Fruit fly (Drosophila melanogaster) whole organism, embryonic: ENCODE data around the gene Cdc6.

Source experiments
- Asciz ChIP-seq: fragments of 200-800 bp; sonication (Bioruptor generic); optimal IDR thresholded peaks from 2 replicates; lab custom pipeline; 2017; ENCODE audit warnings: missing biosample characterization, mild to moderate bottlenecking, missing genetic modification characterization, missing genetic modification reagents
- CG11093 ChIP-seq: fragments of 200-800 bp; sonication (Bioruptor generic); IDR thresholded peaks from 3 replicates; pipeline ENCODE4 v1.3.6; 2022; ENCODE audit warnings: missing biosample characterization, missing genetic modification characterization
- CG11504 ChIP-seq: fragments of 200-800 bp; sonication (Bioruptor generic); optimal IDR thresholded peaks from 3 replicates; lab custom pipeline; 2019; ENCODE audit warnings: missing biosample characterization, mild to moderate bottlenecking, missing genetic modification characterization, moderate library complexity
- CG11695 ChIP-seq: fragments of 200-800 bp; sonication (Bioruptor generic); IDR thresholded peaks from 3 replicates; pipeline ENCODE4 v1.3.6; 2022; ENCODE audit warnings: missing biosample characterization, missing genetic modification characterization
- CG12769 ChIP-seq: fragments of 200-800 bp; sonication (Bioruptor generic); optimal IDR thresholded peaks from 2 replicates; lab custom pipeline; 2019; ENCODE audit warnings: missing biosample characterization, mild to moderate bottlenecking, missing genetic modification characterization, moderate library complexity
- CG13296 ChIP-seq: fragments of 200-800 bp; sonication (Bioruptor generic); optimal IDR thresholded peaks from 3 replicates; lab custom pipeline; 2018; ENCODE audit warnings: missing biosample characterization, mild to moderate bottlenecking, missing genetic modification characterization
- CG13894 ChIP-seq: fragments of 200-800 bp; sonication (Bioruptor generic); optimal IDR thresholded peaks from 3 replicates; lab custom pipeline; 2018; ENCODE audit warnings: missing biosample characterization, mild to moderate bottlenecking, missing genetic modification characterization, moderate library complexity
- CG15269 ChIP-seq: fragments of 200-800 bp; sonication (Bioruptor generic); optimal IDR thresholded peaks from 2 replicates; lab custom pipeline; 2018; ENCODE audit warnings: missing biosample characterization, mild to moderate bottlenecking, missing genetic modification characterization, moderate library complexity
- CG17912 ChIP-seq: fragments of 200-800 bp; sonication (Bioruptor generic); optimal IDR thresholded peaks from 2 replicates; lab custom pipeline; 2018; ENCODE audit warnings: missing biosample characterization, mild to moderate bottlenecking, missing genetic modification characterization
- CG2129 ChIP-seq: fragments of 200-800 bp; sonication (Bioruptor generic); IDR thresholded peaks from 2 replicates; pipeline ENCODE4 v1.3.6; 2022; ENCODE audit warnings: missing biosample characterization, missing genetic modification characterization; ENCODE audit not compliant: partially characterized antibody
- CG2875 ChIP-seq: fragments of 200-800 bp; sonication (Bioruptor generic); optimal IDR thresholded peaks from 2 replicates; lab custom pipeline; 2017; ENCODE audit warnings: missing biosample characterization, mild to moderate bottlenecking, missing genetic modification characterization, missing genetic modification reagents
- CG30403 ChIP-seq: fragments of 200-800 bp; sonication (Bioruptor generic); optimal IDR thresholded peaks from 3 replicates; lab custom pipeline; 2016; ENCODE audit warnings: missing biosample characterization, missing genetic modification characterization
- CG31224 ChIP-seq: fragments of 200-800 bp; sonication (Bioruptor generic); IDR thresholded peaks from 2 replicates; pipeline ENCODE4 v1.3.6; 2022; ENCODE audit warnings: missing biosample characterization, missing genetic modification characterization
- CG33557 ChIP-seq: fragments of 200-800 bp; sonication (Bioruptor generic); optimal IDR thresholded peaks from 2 replicates; lab custom pipeline; 2019; ENCODE audit warnings: missing biosample characterization, mild to moderate bottlenecking, missing genetic modification characterization, moderate library complexity
- CG3838 ChIP-seq: fragments of 200-800 bp; sonication (Bioruptor generic); optimal IDR thresholded peaks from 3 replicates; lab custom pipeline; 2016; ENCODE audit warnings: missing biosample characterization, missing genetic modification characterization
- CG42726 ChIP-seq: fragments of 200-800 bp; sonication (Bioruptor generic); IDR thresholded peaks from 2 replicates; pipeline ENCODE4 v1.3.6; 2022; ENCODE audit warnings: missing biosample characterization, missing genetic modification characterization; ENCODE audit not compliant: partially characterized antibody
- CG5245 ChIP-seq: fragments of 200-800 bp; sonication (Bioruptor generic); optimal IDR thresholded peaks from 3 replicates; lab custom pipeline; 2016; ENCODE audit warnings: missing biosample characterization, missing genetic modification characterization
- CG6854 ChIP-seq: fragments of 200-800 bp; sonication (Bioruptor generic); optimal IDR thresholded peaks from 3 replicates; lab custom pipeline; 2017; ENCODE audit warnings: missing biosample characterization, mild to moderate bottlenecking, missing genetic modification characterization
- CG8359 ChIP-seq: fragments of 200-800 bp; sonication (Bioruptor generic); optimal IDR thresholded peaks from 2 replicates; lab custom pipeline; 2017; ENCODE audit warnings: missing biosample characterization, mild to moderate bottlenecking, missing genetic modification characterization, borderline replicate concordance
- CG9437 ChIP-seq: fragments of 200-800 bp; sonication (Bioruptor generic); optimal IDR thresholded peaks from 2 replicates; lab custom pipeline; 2018; ENCODE audit warnings: missing biosample characterization, mild to moderate bottlenecking, missing genetic modification characterization
- CG9797 ChIP-seq: fragments of 200-800 bp; sonication (Bioruptor generic); optimal IDR thresholded peaks from 3 replicates; lab custom pipeline; 2018; ENCODE audit warnings: missing biosample characterization, mild to moderate bottlenecking, missing genetic modification characterization
- D19A ChIP-seq: fragments of 200-800 bp; optimal IDR thresholded peaks from 3 replicates; lab custom pipeline; 2019; ENCODE audit warnings: missing biosample characterization, mild to moderate bottlenecking, missing genetic modification characterization, moderate library complexity
- Eip74EF ChIP-seq, 2 experiments: fragments of 200-800 bp in 1 of 2; fragments of >200 bp in 1 of 2; sonication (Bioruptor generic) in 1 of 2; optimal IDR thresholded peaks; 2 replicates each; lab custom pipeline; 2017 to 2019; ENCODE audit warnings: missing biosample characterization in 2 of 2, missing genetic modification characterization in 2 of 2, mild to moderate bottlenecking in 1 of 2, moderate library complexity in 1 of 2
- Fer2 ChIP-seq: fragments of 200-800 bp; sonication (Bioruptor generic); optimal IDR thresholded peaks from 2 replicates; lab custom pipeline; 2018; ENCODE audit warnings: missing biosample characterization, mild to moderate bottlenecking, missing genetic modification characterization, moderate library complexity
- Fer3 ChIP-seq: fragments of 200-800 bp; sonication (Bioruptor generic); optimal IDR thresholded peaks from 2 replicates; lab custom pipeline; 2018; ENCODE audit warnings: missing biosample characterization, mild to moderate bottlenecking, missing genetic modification characterization, moderate library complexity
- Gsc ChIP-seq: fragments of 200-800 bp; sonication (Bioruptor generic); IDR thresholded peaks from 2 replicates; pipeline ENCODE4 v1.3.6; 2022; ENCODE audit warnings: missing biosample characterization, missing genetic modification characterization
- H15 ChIP-seq: fragments of 200-800 bp; sonication (Bioruptor generic); IDR thresholded peaks from 3 replicates; pipeline ENCODE4 v1.3.6; 2022; ENCODE audit warnings: missing biosample characterization, missing genetic modification characterization
- HLH54F ChIP-seq: fragments of 200-800 bp; sonication (Bioruptor generic); optimal IDR thresholded peaks from 3 replicates; lab custom pipeline; 2016; ENCODE audit warnings: missing biosample characterization, missing genetic modification characterization
- HmgD ChIP-seq: fragments of 200-800 bp; sonication (Bioruptor generic); optimal IDR thresholded peaks from 3 replicates; lab custom pipeline; 2016; ENCODE audit warnings: missing biosample characterization, missing genetic modification characterization
- Oaz ChIP-seq: fragments of 200-800 bp; sonication (Bioruptor generic); IDR thresholded peaks from 2 replicates; pipeline ENCODE4 v1.3.6; 2022; ENCODE audit warnings: missing biosample characterization, missing genetic modification characterization
- Ptx1 ChIP-seq: fragments of 200-800 bp; sonication (Bioruptor generic); IDR thresholded peaks from 2 replicates; pipeline ENCODE4 v1.3.6; 2022; ENCODE audit warnings: missing biosample characterization, missing genetic modification characterization
- caup ChIP-seq: fragments of 200-800 bp; sonication (Bioruptor generic); optimal IDR thresholded peaks from 3 replicates; lab custom pipeline; 2017; ENCODE audit warnings: missing biosample characterization, mild to moderate bottlenecking, missing genetic modification characterization, moderate library complexity; ENCODE audit not compliant: severe bottlenecking
- chn ChIP-seq: fragments of 200-800 bp; sonication (Bioruptor generic); optimal IDR thresholded peaks from 2 replicates; lab custom pipeline; 2016; ENCODE audit warnings: missing biosample characterization, missing genetic modification characterization
- dmrt11E ChIP-seq: fragments of 200-800 bp; sonication (Bioruptor generic); optimal IDR thresholded peaks from 3 replicates; lab custom pipeline; 2018; ENCODE audit warnings: missing biosample characterization, mild to moderate bottlenecking, missing genetic modification characterization, moderate library complexity
- en ChIP-seq: fragments of 200-800 bp; sonication (Bioruptor generic); optimal IDR thresholded peaks from 2 replicates; lab custom pipeline; 2016; ENCODE audit warnings: missing biosample characterization, missing genetic modification characterization
- fu2 ChIP-seq: fragments of 200-800 bp; sonication (Bioruptor generic); optimal IDR thresholded peaks from 2 replicates; lab custom pipeline; 2016; ENCODE audit warnings: missing biosample characterization, missing genetic modification characterization
- gsb-n ChIP-seq: fragments of 200-800 bp; sonication (Bioruptor generic); optimal IDR thresholded peaks from 3 replicates; lab custom pipeline; 2018; ENCODE audit warnings: missing biosample characterization, mild to moderate bottlenecking, missing genetic modification characterization
- kay ChIP-seq: fragments of 200-800 bp; sonication (Bioruptor generic); optimal IDR thresholded peaks from 2 replicates; lab custom pipeline; 2016; ENCODE audit warnings: missing biosample characterization, missing genetic modification characterization
- lilli ChIP-seq: fragments of 200-800 bp; sonication (Bioruptor generic); optimal IDR thresholded peaks from 3 replicates; lab custom pipeline; 2016; ENCODE audit warnings: missing biosample characterization, missing genetic modification characterization
- mam ChIP-seq: fragments of 200-800 bp; sonication (Bioruptor generic); optimal IDR thresholded peaks from 3 replicates; lab custom pipeline; 2016; ENCODE audit warnings: missing biosample characterization, missing genetic modification characterization
- peb ChIP-seq: fragments of 200-800 bp; sonication (Bioruptor generic); IDR thresholded peaks from 2 replicates; pipeline ENCODE4 v1.3.6; 2022; ENCODE audit warnings: missing biosample characterization, missing genetic modification characterization
- pita ChIP-seq: fragments of 200-800 bp; sonication (Bioruptor generic); optimal IDR thresholded peaks from 2 replicates; lab custom pipeline; 2017; ENCODE audit warnings: missing biosample characterization, mild to moderate bottlenecking, missing genetic modification characterization
- pros ChIP-seq: fragments of 200-800 bp; sonication (Bioruptor generic); optimal IDR thresholded peaks from 3 replicates; lab custom pipeline; 2019; ENCODE audit warnings: missing biosample characterization, mild to moderate bottlenecking, missing genetic modification characterization, moderate library complexity
- run ChIP-seq: fragments of 200-800 bp; sonication (Bioruptor generic); optimal IDR thresholded peaks from 3 replicates; lab custom pipeline; 2018; ENCODE audit warnings: missing biosample characterization, mild to moderate bottlenecking, missing genetic modification characterization
- sd ChIP-seq: fragments of 200-800 bp; sonication (Bioruptor generic); optimal IDR thresholded peaks from 3 replicates; lab custom pipeline; 2018; ENCODE audit warnings: missing biosample characterization, mild to moderate bottlenecking, missing genetic modification characterization, moderate library complexity
- sob ChIP-seq: fragments of 200-800 bp; sonication (Bioruptor generic); IDR thresholded peaks from 2 replicates; pipeline ENCODE4 v1.3.6; 2022; ENCODE audit warnings: missing biosample characterization, missing genetic modification characterization
- stwl ChIP-seq: fragments of 200-800 bp; sonication (Bioruptor generic); optimal IDR thresholded peaks from 3 replicates; lab custom pipeline; 2018; ENCODE audit warnings: missing biosample characterization, mild to moderate bottlenecking, missing genetic modification characterization, moderate library complexity
- vnd ChIP-seq: fragments of 200-800 bp; sonication (Bioruptor generic); IDR thresholded peaks from 3 replicates; pipeline ENCODE4 v1.3.6; 2022; ENCODE audit warnings: missing biosample characterization, missing genetic modification characterization; ENCODE audit not compliant: partially characterized antibody

Gene Cdc6

dm6 chr3L:8600752-8601433, 33.0 kb downstream of the Cdc6 start, which contains the start of the genes Nelf-E and RpL14 (continued):
- TF ChIP-seq CG8359 (GFP tag; lab: Kevin White, UChicago) (peak; percentile 87), Eip74EF (GFP tag; optimal IDR thresholded peaks at IDR 0.05; lab: Kevin White, UChicago) (peak in 1 of 2 experiments; percentile 30), Asciz (GFP tag; lab: Kevin White, UChicago) (peak; percentile 95), run (tag; lab: Kevin White, UChicago) (peak; percentile 76), CG12769 (tag; lab: Kevin White, UChicago) (peak; percentile 96), HLH54F (GFP tag; lab: Kevin White, UChicago) (peak; percentile 96), CG31224 (GFP tag; lab: Robert Waterston, UW) (peak; percentile 86), en (GFP tag; lab: Kevin White, UChicago) (peak; percentile 90), CG13296 (GFP tag; lab: Kevin White, UChicago) (peak; percentile 96), peb (GFP tag; lab: Robert Waterston, UW) (peak; percentile 76; the same call in 1 of the 2 replicates), CG9437 (GFP tag; lab: Kevin White, UChicago) (peak; percentile 88), CG42726 (0 out of 2 replicates have a peak, but pooled peaks have one; percentile 57), chn (GFP tag; lab: Kevin White, UChicago) (peak; percentile 91), stwl (tag; lab: Kevin White, UChicago) (peak; percentile 98), CG15269 (tag; lab: Kevin White, UChicago) (peak; percentile 89), pita (no peak), D19A (tag; lab: Kevin White, UChicago) (peak; percentile 72), Ptx1 (peak; percentile 89), HmgD (GFP tag; lab: Kevin White, UChicago) (peak; percentile 94), CG17912 (peak; percentile 98), Gsc (GFP tag; lab: Robert Waterston, UW) (no peak), lilli (GFP tag; lab: Kevin White, UChicago) (peak; percentile 91), vnd (GFP tag; lab: Robert Waterston, UW) (peak; percentile 35; the same call in 1 of the 3 replicates), CG30403 (GFP tag; lab: Kevin White, UChicago) (peak; percentile 90), pros (GFP tag; lab: Kevin White, UChicago) (peak; percentile 38), H15 (GFP tag; lab: Robert Waterston, UW) (peak; percentile 94), Fer3 (peak; percentile 95), CG13894 (tag; lab: Kevin White, UChicago) (peak; percentile 95), Fer2 (tag; lab: Kevin White, UChicago) (peak; percentile 90), fu2 (GFP tag; lab: Kevin White, UChicago) (peak; percentile 95), CG5245 (GFP tag; lab: Kevin White, UChicago) (peak; percentile 83), gsb-n (tag; lab: Kevin White, UChicago) (peak; percentile 96), CG2129 (GFP tag; lab: Robert Waterston, UW) (no peak), CG6854 (peak; percentile 94), CG11695 (peak; percentile 82), mam (GFP tag; lab: Kevin White, UChicago) (peak; percentile 92), dmrt11E (peak; percentile 91), CG2875 (GFP tag; lab: Kevin White, UChicago) (peak; percentile 93), sob (peak; percentile 98), sd (tag; lab: Kevin White, UChicago) (no peak), Oaz (peak; percentile 89), caup (peak; percentile 99), CG11504 (tag; lab: Kevin White, UChicago) (peak; percentile 89), CG33557 (GFP tag; lab: Kevin White, UChicago) (peak; percentile 89), kay (no peak), CG9797 (peak; percentile 99), CG11093 (GFP tag; lab: Robert Waterston, UW) (peak; percentile 33; the same call in 1 of the 3 replicates), CG3838 (GFP tag; lab: Kevin White, UChicago) (peak; percentile 86)
